Fruit fly (Drosophila melanogaster): ENCODE data around the gene Nfs1.
A peak's percentile ranks its signal among the peaks of the same experiment; 100 is the strongest.

The Nfs1 gene

dm6 chr2L:12025505-12025904 lies 26.1 kb downstream of the Nfs1 start (continued):
- TF ChIP-seq CG3838 (GFP tag; optimal IDR thresholded peaks at IDR 0.05) (no peak), CG6854 (GFP tag; optimal IDR thresholded peaks at IDR 0.05) (no peak), tx (GFP tag; optimal IDR thresholded peaks at IDR 0.05) (no peak), ab (GFP tag; optimal IDR thresholded peaks at IDR 0.05) (no peak), ken (GFP tag; IDR thresholded peaks at IDR 0.05) (no peak), Side (GFP tag; optimal IDR thresholded peaks at IDR 0.05) (no peak), CG4328 (GFP tag; optimal IDR thresholded peaks at IDR 0.05) (no peak), aop (GFP tag; IDR thresholded peaks at IDR 0.05) (no peak), yki (optimal IDR thresholded peaks at IDR 0.05) (no peak), CG10147 (GFP tag; optimal IDR thresholded peaks at IDR 0.05) (no peak), Dek (tag; optimal IDR thresholded peaks at IDR 0.05) (no peak), dan (GFP tag; IDR thresholded peaks at IDR 0.05) (no peak), BEAF-32 (GFP tag; optimal IDR thresholded peaks at IDR 0.05) (no peak), crol (GFP tag; IDR thresholded peaks at IDR 0.05) (no peak), bsh (GFP tag; optimal IDR thresholded peaks at IDR 0.05) (peak in 1 of 2 experiments; percentile 26), ems (GFP tag; optimal IDR thresholded peaks at IDR 0.05) (no peak), Hr3 (GFP tag; optimal IDR thresholded peaks at IDR 0.05) (no peak), abd-A (tag; optimal IDR thresholded peaks at IDR 0.05) (peak; percentile 50), Abd-B (GFP tag; optimal IDR thresholded peaks at IDR 0.05) (no peak), Ets65A (GFP tag) (peak; percentile 70), CG14710 (tag; optimal IDR thresholded peaks at IDR 0.05) (no peak), phol (tag; optimal IDR thresholded peaks at IDR 0.05) (no peak), CG9932 (GFP tag; IDR thresholded peaks at IDR 0.05) (peak; percentile 33; the same call in 1 of the 2 replicates), Vsx1 (GFP tag; optimal IDR thresholded peaks at IDR 0.05) (no peak), Fer2 (tag; optimal IDR thresholded peaks at IDR 0.05) (no peak), CG16863 (GFP tag; optimal IDR thresholded peaks at IDR 0.05) (no peak), TFAM (GFP tag; optimal IDR thresholded peaks at IDR 0.05) (no peak), unpg (GFP tag; optimal IDR thresholded peaks at IDR 0.05) (peak; percentile 8), crp (GFP tag; optimal IDR thresholded peaks at IDR 0.05) (no peak), CG12155 (GFP tag; optimal IDR thresholded peaks at IDR 0.05) (no peak), Dip2 (GFP tag; IDR thresholded peaks at IDR 0.05) (no peak), Oaz (GFP tag; IDR thresholded peaks at IDR 0.05) (no peak), tap (tag; optimal IDR thresholded peaks at IDR 0.05) (peak; percentile 3), sim (GFP tag; IDR thresholded peaks at IDR 0.05) (no peak), Six4 (GFP tag; optimal IDR thresholded peaks at IDR 0.05) (no peak), CG6791 (GFP tag; IDR thresholded peaks at IDR 0.05; ENCODE audit: partially characterized antibody) (no peak), so (GFP tag; IDR thresholded peaks at IDR 0.05) (no peak), CG12659 (GFP tag; optimal IDR thresholded peaks at IDR 0.05) (no peak), CG30431 (GFP tag; optimal IDR thresholded peaks at IDR 0.05) (no peak), Kr (GFP tag; optimal IDR thresholded peaks at IDR 0.05) (no peak), CG32772 (GFP tag; IDR thresholded peaks at IDR 0.05) (no peak), gce (GFP tag; IDR thresholded peaks at IDR 0.05) (no peak), Gsc (GFP tag; IDR thresholded peaks at IDR 0.05) (no peak), CG2120 (GFP tag; optimal IDR thresholded peaks at IDR 0.05) (peak; percentile 7), CG15011 (GFP tag; optimal IDR thresholded peaks at IDR 0.05) (no peak), Dll (GFP tag; IDR thresholded peaks at IDR 0.05; ENCODE audit: partially characterized antibody) (no peak), ato (GFP tag; IDR thresholded peaks at IDR 0.05; ENCODE audit: partially characterized antibody) (no peak), chinmo (GFP tag; IDR thresholded peaks at IDR 0.05; ENCODE audit: partially characterized antibody) (peak; percentile 82; the same call in 2 of the 4 replicates), ase (GFP tag; IDR thresholded peaks at IDR 0.05) (no peak), cwo (GFP tag; optimal IDR thresholded peaks at IDR 0.05) (no peak), tna (GFP tag; IDR thresholded peaks at IDR 0.05; ENCODE audit: partially characterized antibody) (no peak), stc (GFP tag; IDR thresholded peaks at IDR 0.05) (no peak)

Data from whole organism, embryonic.